Fruit fly (Drosophila melanogaster) whole organism, embryonic: ENCODE measurements around the gene UbcE2H.

Experiments used
- Adf1 ChIP-seq: fragments of 200-800 bp; sonication (Bioruptor generic); IDR thresholded peaks from 2 replicates; pipeline ENCODE4 v1.3.6; 2022; ENCODE audit warnings: missing biosample characterization, missing genetic modification characterization
- Atf3 ChIP-seq: fragments of 200-800 bp; sonication (Bioruptor generic); optimal IDR thresholded peaks from 3 replicates; lab custom pipeline; 2016; ENCODE audit warnings: missing biosample characterization, missing genetic modification characterization
- CG1024 ChIP-seq: fragments of 200-800 bp; sonication (Bioruptor generic); IDR thresholded peaks from 2 replicates; pipeline ENCODE4 v1.3.6; 2022; ENCODE audit warnings: missing biosample characterization, missing genetic modification characterization
- CG10462 ChIP-seq: fragments of 200-800 bp; sonication (Bioruptor generic); optimal IDR thresholded peaks from 2 replicates; lab custom pipeline; 2016; ENCODE audit warnings: missing biosample characterization, missing genetic modification characterization
- CG10565 ChIP-seq: fragments of 200-800 bp; sonication (Bioruptor generic); optimal IDR thresholded peaks from 3 replicates; lab custom pipeline; 2016; ENCODE audit warnings: missing biosample characterization, mild to moderate bottlenecking, missing genetic modification characterization
- CG10959 ChIP-seq: fragments of 200-800 bp; sonication (Bioruptor generic); IDR thresholded peaks from 2 replicates; pipeline ENCODE4 v1.3.6; 2022; ENCODE audit warnings: missing biosample characterization, missing genetic modification characterization
- CG11456 ChIP-seq: fragments of 200-800 bp; sonication (Bioruptor generic); IDR thresholded peaks from 3 replicates; pipeline ENCODE4 v1.3.6; 2022; ENCODE audit warnings: missing biosample characterization, missing genetic modification characterization
- CG12155 ChIP-seq: fragments of 200-800 bp; sonication (Bioruptor generic); optimal IDR thresholded peaks from 3 replicates; lab custom pipeline; 2016; ENCODE audit warnings: missing biosample characterization, missing genetic modification characterization
- CG12236 ChIP-seq: fragments of 200-800 bp; sonication (Bioruptor generic); optimal IDR thresholded peaks from 2 replicates; lab custom pipeline; 2016; ENCODE audit warnings: missing biosample characterization, missing genetic modification characterization
- CG12942 ChIP-seq: fragments of 200-800 bp; sonication (Bioruptor generic); optimal IDR thresholded peaks from 3 replicates; lab custom pipeline; 2016; ENCODE audit warnings: missing biosample characterization, missing genetic modification characterization
- CG18476 ChIP-seq: fragments of 200-800 bp; sonication (Bioruptor generic); optimal IDR thresholded peaks from 2 replicates; lab custom pipeline; 2016; ENCODE audit warnings: missing biosample characterization, mild to moderate bottlenecking, missing genetic modification characterization
- CG3065 ChIP-seq: fragments of 200-800 bp; sonication (Bioruptor generic); optimal IDR thresholded peaks from 2 replicates; lab custom pipeline; 2016; ENCODE audit warnings: missing biosample characterization, missing genetic modification characterization
- CG32532 ChIP-seq: fragments of 200-800 bp; sonication (Bioruptor generic); IDR thresholded peaks from 2 replicates; pipeline ENCODE4 v1.3.6; 2022; ENCODE audit warnings: missing biosample characterization, missing genetic modification characterization
- CG3281 ChIP-seq: fragments of 200-800 bp; sonication (Bioruptor generic); optimal IDR thresholded peaks from 3 replicates; lab custom pipeline; 2017; ENCODE audit warnings: missing biosample characterization, mild to moderate bottlenecking, missing genetic modification characterization
- CG3838 ChIP-seq: fragments of 200-800 bp; sonication (Bioruptor generic); optimal IDR thresholded peaks from 3 replicates; lab custom pipeline; 2016; ENCODE audit warnings: missing biosample characterization, missing genetic modification characterization
- CG4282 ChIP-seq: fragments of 200-800 bp; sonication (Bioruptor generic); optimal IDR thresholded peaks from 2 replicates; lab custom pipeline; 2016; ENCODE audit warnings: missing biosample characterization, missing genetic modification characterization
- CG4328 ChIP-seq: fragments of 200-800 bp; sonication (Bioruptor generic); optimal IDR thresholded peaks from 3 replicates; lab custom pipeline; 2017; ENCODE audit warnings: missing biosample characterization, missing genetic modification reagents, missing genetic modification characterization
- CG6683 ChIP-seq: fragments of 200-800 bp; sonication (Bioruptor generic); optimal IDR thresholded peaks from 2 replicates; lab custom pipeline; 2017; ENCODE audit warnings: missing biosample characterization, mild to moderate bottlenecking, missing genetic modification characterization, missing genetic modification reagents
- CG7786 ChIP-seq: fragments of 200-800 bp; sonication (Bioruptor generic); optimal IDR thresholded peaks from 2 replicates; lab custom pipeline; 2016; ENCODE audit warnings: missing biosample characterization, missing genetic modification characterization
- CG8359 ChIP-seq: fragments of 200-800 bp; sonication (Bioruptor generic); optimal IDR thresholded peaks from 2 replicates; lab custom pipeline; 2017; ENCODE audit warnings: missing biosample characterization, mild to moderate bottlenecking, missing genetic modification characterization, borderline replicate concordance
- CG8388 ChIP-seq: fragments of 200-800 bp; sonication (Bioruptor generic); optimal IDR thresholded peaks from 2 replicates; lab custom pipeline; 2019; ENCODE audit warnings: missing biosample characterization, mild to moderate bottlenecking, missing genetic modification characterization, moderate library complexity
- CrebB ChIP-seq: fragments of 200-800 bp; sonication (Bioruptor generic); optimal IDR thresholded peaks from 3 replicates; lab custom pipeline; 2018; ENCODE audit warnings: missing biosample characterization, mild to moderate bottlenecking, missing genetic modification characterization
- Dbx ChIP-seq: fragments of 200-800 bp; sonication (Bioruptor generic); IDR thresholded peaks from 3 replicates; pipeline ENCODE4 v1.3.6; 2022; ENCODE audit warnings: missing biosample characterization, missing genetic modification characterization
- Dip3 ChIP-seq: fragments of 200-800 bp; sonication (Bioruptor generic); optimal IDR thresholded peaks from 3 replicates; lab custom pipeline; 2016; ENCODE audit warnings: missing biosample characterization, missing genetic modification characterization
- Dll ChIP-seq: fragments of 200-800 bp; sonication (Bioruptor generic); IDR thresholded peaks from 4 replicates; pipeline ENCODE4 v1.3.6; 2022; ENCODE audit warnings: missing biosample characterization, missing genetic modification characterization; ENCODE audit not compliant: partially characterized antibody
- Hmx ChIP-seq: fragments of 200-800 bp; sonication (Bioruptor generic); optimal IDR thresholded peaks from 2 replicates; lab custom pipeline; 2016; ENCODE audit warnings: missing biosample characterization, missing genetic modification characterization
- Hr78 ChIP-seq, 2 experiments: fragments of 200-800 bp in 1 of 2; fragments of >200 bp in 1 of 2; sonication (Bioruptor generic) in 1 of 2; optimal IDR thresholded peaks; 2 replicates each; lab custom pipeline; 2017 to 2019; ENCODE audit warnings: missing biosample characterization in 2 of 2, missing genetic modification characterization in 2 of 2, mild to moderate bottlenecking in 1 of 2, moderate library complexity in 1 of 2
- Jarid2 ChIP-seq: fragments of 200-800 bp; sonication (Bioruptor generic); optimal IDR thresholded peaks from 3 replicates; lab custom pipeline; 2017; ENCODE audit warnings: mild to moderate bottlenecking, missing biosample characterization, missing genetic modification reagents, missing genetic modification characterization
- NK7.1 ChIP-seq: fragments of 200-800 bp; sonication (Bioruptor generic); optimal IDR thresholded peaks from 3 replicates; lab custom pipeline; 2016; ENCODE audit warnings: missing biosample characterization, missing genetic modification characterization
- Pdp1 ChIP-seq, 2 experiments: fragments of 200-800 bp; sonication (Bioruptor generic); optimal IDR thresholded peaks; 3 replicates each; lab custom pipeline; 2016; ENCODE audit warnings: missing biosample characterization in 2 of 2, missing genetic modification characterization in 2 of 2, mild to moderate bottlenecking in 1 of 2, moderate library complexity in 1 of 2
- Poxn ChIP-seq: fragments of 200-800 bp; sonication (Bioruptor generic); IDR thresholded peaks from 2 replicates; pipeline ENCODE4 v1.3.6; 2022; ENCODE audit warnings: missing biosample characterization, missing genetic modification characterization
- Rfx ChIP-seq: fragments of 200-800 bp; sonication (Bioruptor generic); IDR thresholded peaks from 2 replicates; pipeline ENCODE4 v1.3.6; 2022; ENCODE audit warnings: missing biosample characterization, missing genetic modification characterization
- TFAM ChIP-seq: fragments of 200-800 bp; sonication (Bioruptor generic); optimal IDR thresholded peaks from 2 replicates; lab custom pipeline; 2017; ENCODE audit warnings: missing biosample characterization, missing genetic modification characterization, inconsistent platforms
- bowl ChIP-seq: fragments of 200-800 bp; sonication (Bioruptor generic); IDR thresholded peaks from 2 replicates; pipeline ENCODE4 v1.3.6; 2022; ENCODE audit warnings: missing biosample characterization, missing genetic modification characterization
- cg ChIP-seq: fragments of 200-800 bp; sonication (Bioruptor generic); optimal IDR thresholded peaks from 3 replicates; lab custom pipeline; 2019; ENCODE audit warnings: missing biosample characterization, mild to moderate bottlenecking, missing genetic modification characterization, moderate library complexity
- corto ChIP-seq: fragments of 200-800 bp; sonication (Bioruptor generic); optimal IDR thresholded peaks from 2 replicates; lab custom pipeline; 2016; ENCODE audit warnings: missing biosample characterization, mild to moderate bottlenecking, missing genetic modification characterization, moderate library complexity
- crc ChIP-seq: fragments of 200-800 bp; sonication (Bioruptor generic); optimal IDR thresholded peaks from 2 replicates; lab custom pipeline; 2016; ENCODE audit warnings: missing biosample characterization, missing genetic modification characterization
- kah ChIP-seq: fragments of 200-800 bp; sonication (Bioruptor generic); optimal IDR thresholded peaks from 2 replicates; lab custom pipeline; 2018; ENCODE audit warnings: missing biosample characterization, mild to moderate bottlenecking, missing genetic modification characterization
- pnt ChIP-seq: fragments of 200-800 bp; sonication (Bioruptor generic); optimal IDR thresholded peaks from 3 replicates; lab custom pipeline; 2016; ENCODE audit warnings: missing biosample characterization, missing genetic modification characterization
- prd ChIP-seq, 3 experiments: fragments of >200 bp in 2 of 3; fragments of 200-800 bp in 1 of 3; sonication (Bioruptor generic) in 1 of 3; optimal IDR thresholded peaks in 2 of 3; IDR thresholded peaks in 1 of 3; 2 replicates in 2 of 3; 3 replicates in 1 of 3; pipeline versions ENCODE4 v1.3.6 to Lab custom; 2017 to 2022; ENCODE audit warnings: missing biosample characterization in 1 of 3, missing genetic modification characterization in 1 of 3
- pzg ChIP-seq: fragments of 200-800 bp; sonication (Bioruptor generic); optimal IDR thresholded peaks from 3 replicates; lab custom pipeline; 2018; ENCODE audit warnings: missing biosample characterization, mild to moderate bottlenecking, missing genetic modification characterization, moderate library complexity
- shn ChIP-seq: fragments of 200-800 bp; sonication (Bioruptor generic); optimal IDR thresholded peaks from 3 replicates; lab custom pipeline; 2016; ENCODE audit warnings: missing biosample characterization, missing genetic modification characterization
- sim ChIP-seq: fragments of 200-800 bp; sonication (Bioruptor generic); IDR thresholded peaks from 2 replicates; pipeline ENCODE4 v1.3.6; 2022; ENCODE audit warnings: missing biosample characterization, missing genetic modification characterization
- so ChIP-seq: fragments of 200-800 bp; sonication (Bioruptor generic); IDR thresholded peaks from 3 replicates; pipeline ENCODE4 v1.3.6; 2022; ENCODE audit warnings: missing biosample characterization, missing genetic modification characterization
- stc ChIP-seq: fragments of 200-800 bp; sonication (Bioruptor generic); IDR thresholded peaks from 2 replicates; pipeline ENCODE4 v1.3.6; 2022; ENCODE audit warnings: missing biosample characterization, missing genetic modification characterization
- trh ChIP-seq: fragments of 200-800 bp; sonication (Bioruptor generic); optimal IDR thresholded peaks from 2 replicates; lab custom pipeline; 2016; ENCODE audit warnings: missing biosample characterization, missing genetic modification characterization
- vfl ChIP-seq: fragments of 200-800 bp; sonication (Bioruptor generic); optimal IDR thresholded peaks from 2 replicates; lab custom pipeline; 2016; ENCODE audit warnings: missing biosample characterization, missing genetic modification characterization
- zen2 ChIP-seq: fragments of 200-800 bp; sonication (Bioruptor generic); IDR thresholded peaks from 3 replicates; pipeline ENCODE4 v1.3.6; 2022; ENCODE audit warnings: missing biosample characterization, missing genetic modification characterization; ENCODE audit not compliant: partially characterized antibody
- zfh2 ChIP-seq: fragments of 200-800 bp; sonication (Bioruptor generic); optimal IDR thresholded peaks from 2 replicates; lab custom pipeline; 2016; ENCODE audit warnings: missing biosample characterization, missing genetic modification characterization

UbcE2H gene

dm6 chrX:8091017-8091620 lies 2.7 kb downstream of the UbcE2H start (continued):
- TF ChIP-seq Hr78 (GFP tag; optimal IDR thresholded peaks at IDR 0.05; lab: Kevin White, UChicago) (peak in 1 of 2 experiments; percentile 75), Dbx (GFP tag; lab: Robert Waterston, UW) (peak; percentile 98), pnt (peak; percentile 85), CG10462 (peak; percentile 93), CG3065 (peak; percentile 87), Poxn (GFP tag; lab: Robert Waterston, UW) (peak; percentile 93), CG10959 (peak; percentile 95), Jarid2 (peak; percentile 80), shn (GFP tag; lab: Kevin White, UChicago) (peak; percentile 73), CG1024 (GFP tag; lab: Robert Waterston, UW) (peak; percentile 96), CG4282 (GFP tag; lab: Kevin White, UChicago) (peak; percentile 73), CG8359 (peak; percentile 89), CG3281 (GFP tag; lab: Kevin White, UChicago) (peak; percentile 96), NK7.1 (GFP tag; lab: Kevin White, UChicago) (peak; percentile 79), CG10565 (GFP tag; lab: Kevin White, UChicago) (peak; percentile 74), Dll (GFP tag; lab: Robert Waterston, UW) (peak; percentile 67; the same call in 3 of the 4 replicates), stc (GFP tag; lab: Robert Waterston, UW) (peak; percentile 99), Dip3 (GFP tag; lab: Kevin White, UChicago) (peak; percentile 86), CG32532 (GFP tag; lab: Robert Waterston, UW) (peak; percentile 99), cg (GFP tag; lab: Kevin White, UChicago) (peak; percentile 89), so (GFP tag; lab: Robert Waterston, UW) (peak; percentile 99), CG12155 (peak; percentile 93), kah (peak; percentile 84), pzg (GFP tag; lab: Kevin White, UChicago) (peak; percentile 13), Hmx (GFP tag; lab: Kevin White, UChicago) (peak; percentile 77), CG3838 (GFP tag; lab: Kevin White, UChicago) (peak; percentile 82), CG4328 (peak; percentile 79), CG18476 (GFP tag; lab: Kevin White, UChicago) (peak; percentile 94), sim (GFP tag; lab: Robert Waterston, UW) (peak; percentile 97), Rfx (peak; percentile 99), CG11456 (peak; percentile 98), Pdp1 (GFP tag; optimal IDR thresholded peaks at IDR 0.05; lab: Kevin White, UChicago) (peak; percentile 90 to 95), CG7786 (GFP tag; lab: Kevin White, UChicago) (peak; percentile 85), crc (GFP tag; lab: Kevin White, UChicago) (peak; percentile 75), Atf3 (peak; percentile 81), trh (peak; percentile 90), CrebB (tag; lab: Kevin White, UChicago) (peak; percentile 92), TFAM (GFP tag; lab: Kevin White, UChicago) (peak; percentile 67), corto (GFP tag; lab: Kevin White, UChicago) (peak; percentile 95), bowl (peak; percentile 97), vfl (peak; percentile 92), CG12236 (GFP tag; lab: Kevin White, UChicago) (peak; percentile 73), CG8388 (peak; percentile 95), CG12942 (GFP tag; lab: Kevin White, UChicago) (peak; percentile 95), Adf1 (GFP tag; lab: Robert Waterston, UW) (peak; percentile 90), zen2 (no peak), zfh2 (GFP tag; lab: Kevin White, UChicago) (peak; percentile 87), CG6683 (GFP tag; lab: Kevin White, UChicago) (peak; percentile 94), prd (optimal IDR thresholded peaks at IDR 0.05; lab: Kevin White, UChicago) (no peak), prd (GFP tag; IDR thresholded peaks at IDR 0.05; lab: Robert Waterston, UW) (peak; percentile 98)
